Worm (Caenorhabditis elegans) whole organism, late embryonic: ENCODE data around the gene ZK616.5.

Experiments
- C08G9.2 ChIP-seq: sonication (generic microtip); optimal IDR thresholded peaks from 2 replicates; lab custom pipeline; 2016; ENCODE audit warnings: mild to moderate bottlenecking, missing genetic modification characterization, moderate library complexity, missing compliant biosample characterization
- F13H6.1 ChIP-seq: sonication (generic microtip); optimal IDR thresholded peaks from 2 replicates; lab custom pipeline; 2016; ENCODE audit warnings: missing genetic modification characterization, missing compliant biosample characterization
- K02D7.2 ChIP-seq: sonication (generic microtip); optimal IDR thresholded peaks from 2 replicates; lab custom pipeline; 2017; ENCODE audit warnings: mild to moderate bottlenecking, missing genetic modification characterization, missing compliant biosample characterization
- Y22D7AL.16 ChIP-seq: sonication (generic microtip); optimal IDR thresholded peaks from 2 replicates; lab custom pipeline; 2016; ENCODE audit warnings: missing genetic modification characterization, missing compliant biosample characterization
- ama-1 ChIP-seq: fragments of 150-350 bp; optimal IDR thresholded peaks from 2 replicates; lab custom pipeline; 2014
- ceh-18 ChIP-seq: sonication (generic microtip); optimal IDR thresholded peaks from 2 replicates; lab custom pipeline; 2016; ENCODE audit warnings: missing genetic modification characterization, missing compliant biosample characterization
- ceh-19 ChIP-seq: fragments of 200-800 bp; sonication (Bioruptor generic); optimal IDR thresholded peaks from 2 replicates; lab custom pipeline; 2018; ENCODE audit warnings: mild to moderate bottlenecking, missing genetic modification characterization, missing compliant biosample characterization
- ceh-24 ChIP-seq: sonication (generic microtip); optimal IDR thresholded peaks from 2 replicates; lab custom pipeline; 2016; ENCODE audit warnings: mild to moderate bottlenecking, missing genetic modification characterization, missing compliant biosample characterization
- ceh-31 ChIP-seq: sonication (generic microtip); optimal IDR thresholded peaks from 2 replicates; lab custom pipeline; 2016; ENCODE audit warnings: missing genetic modification characterization, missing compliant biosample characterization
- ceh-34 ChIP-seq: sonication (generic microtip); optimal IDR thresholded peaks from 2 replicates; lab custom pipeline; 2016; ENCODE audit warnings: mild to moderate bottlenecking, missing genetic modification characterization, missing compliant biosample characterization
- ceh-45 ChIP-seq: fragments of 200-800 bp; sonication (Bioruptor generic); IDR thresholded peaks from 2 replicates; pipeline ENCODE4 v1.3.6; 2022; ENCODE audit warnings: missing genetic modification reagents, missing genetic modification characterization, missing compliant biosample characterization
- ceh-6 ChIP-seq: fragments of 200-800 bp; sonication (Bioruptor generic); optimal IDR thresholded peaks from 2 replicates; lab custom pipeline; 2018; ENCODE audit warnings: mild to moderate bottlenecking, missing genetic modification characterization, missing compliant biosample characterization
- dve-1 ChIP-seq: sonication (generic microtip); optimal IDR thresholded peaks from 2 replicates; lab custom pipeline; 2017; ENCODE audit warnings: antibody characterized with exemption, mild to moderate bottlenecking, missing genetic modification characterization, missing compliant biosample characterization
- ets-4 ChIP-seq: sonication (generic microtip); optimal IDR thresholded peaks from 2 replicates; lab custom pipeline; 2016; ENCODE audit warnings: missing genetic modification characterization, missing compliant biosample characterization
- fax-1 ChIP-seq: sonication (generic microtip); optimal IDR thresholded peaks from 2 replicates; lab custom pipeline; 2016; ENCODE audit warnings: missing genotype, missing genetic modification characterization, missing compliant biosample characterization
- fkh-10 ChIP-seq: fragments of 150-350 bp; optimal IDR thresholded peaks from 2 replicates; lab custom pipeline; 2014; ENCODE audit warnings: missing biosample characterization, missing genetic modification reagents, missing genetic modification characterization
- fkh-6 ChIP-seq: sonication (generic microtip); optimal IDR thresholded peaks from 2 replicates; lab custom pipeline; 2016; ENCODE audit warnings: missing genetic modification characterization, missing compliant biosample characterization
- gmeb-2 ChIP-seq: sonication (generic microtip); optimal IDR thresholded peaks from 2 replicates; lab custom pipeline; 2016; ENCODE audit warnings: missing genetic modification characterization, inconsistent platforms, missing compliant biosample characterization
- hlh-13 ChIP-seq: fragments of 200-800 bp; sonication (Bioruptor generic); optimal IDR thresholded peaks from 2 replicates; lab custom pipeline; 2018; ENCODE audit warnings: mild to moderate bottlenecking, missing genetic modification characterization, missing compliant biosample characterization
- hlh-15 ChIP-seq: sonication (generic microtip); optimal IDR thresholded peaks from 2 replicates; lab custom pipeline; 2016; ENCODE audit warnings: missing genetic modification characterization, missing compliant biosample characterization
- hlh-30 ChIP-seq: sonication (generic microtip); optimal IDR thresholded peaks from 2 replicates; lab custom pipeline; 2017; ENCODE audit warnings: antibody characterized with exemption, missing genetic modification characterization, missing compliant biosample characterization; ENCODE audit not compliant: insufficient read depth
- hlh-6 ChIP-seq: sonication (generic microtip); optimal IDR thresholded peaks from 2 replicates; lab custom pipeline; 2016; ENCODE audit warnings: missing genotype, missing genetic modification characterization, missing compliant biosample characterization
- hlh-8 ChIP-seq: sonication (generic microtip); optimal IDR thresholded peaks from 2 replicates; lab custom pipeline; 2016; ENCODE audit warnings: missing genotype, missing genetic modification characterization, missing compliant biosample characterization
- lim-6 ChIP-seq: sonication (generic microtip); optimal IDR thresholded peaks from 2 replicates; lab custom pipeline; 2016; ENCODE audit warnings: missing genetic modification characterization, missing compliant biosample characterization
- lin-11 ChIP-seq: fragments of 200-800 bp; sonication (Bioruptor generic); optimal IDR thresholded peaks from 2 replicates; lab custom pipeline; 2018; ENCODE audit warnings: mild to moderate bottlenecking, missing genetic modification characterization, missing compliant biosample characterization
- mec-3 ChIP-seq: sonication (generic microtip); optimal IDR thresholded peaks from 2 replicates; lab custom pipeline; 2016; ENCODE audit warnings: borderline replicate concordance, missing genetic modification characterization, missing compliant biosample characterization
- nfya-1 ChIP-seq: sonication (generic microtip); optimal IDR thresholded peaks from 2 replicates; lab custom pipeline; 2017; ENCODE audit warnings: missing genetic modification characterization, mild to moderate bottlenecking, missing compliant biosample characterization, antibody characterized with exemption, moderate library complexity
- nhr-11 ChIP-seq: fragments of 150-350 bp; optimal IDR thresholded peaks from 2 replicates; lab custom pipeline; 2014; ENCODE audit warnings: missing biosample characterization, missing genetic modification characterization
- nhr-232 ChIP-seq: sonication (generic microtip); optimal IDR thresholded peaks from 2 replicates; lab custom pipeline; 2016; ENCODE audit warnings: missing genetic modification characterization, missing compliant biosample characterization
- odd-2 ChIP-seq: sonication (generic microtip); optimal IDR thresholded peaks from 2 replicates; lab custom pipeline; 2017; ENCODE audit warnings: antibody characterized with exemption, mild to moderate bottlenecking, missing genetic modification characterization, missing compliant biosample characterization
- pag-3 ChIP-seq: sonication (generic microtip); optimal IDR thresholded peaks from 2 replicates; lab custom pipeline; 2016; ENCODE audit warnings: missing compliant biosample characterization, missing genetic modification characterization, borderline replicate concordance
- pqm-1 ChIP-seq: sonication (generic microtip); optimal IDR thresholded peaks from 2 replicates; lab custom pipeline; 2016; ENCODE audit warnings: missing genetic modification characterization, missing compliant biosample characterization
- pros-1 ChIP-seq: fragments of 150-350 bp; optimal IDR thresholded peaks from 2 replicates; lab custom pipeline; 2014; ENCODE audit warnings: missing biosample characterization, missing genetic modification reagents, missing genetic modification characterization
- ref-2 ChIP-seq: sonication (generic microtip); optimal IDR thresholded peaks from 2 replicates; lab custom pipeline; 2016; ENCODE audit warnings: missing genetic modification characterization, missing compliant biosample characterization
- rnt-1 ChIP-seq: sonication (generic microtip); optimal IDR thresholded peaks from 2 replicates; lab custom pipeline; 2016; ENCODE audit warnings: missing genetic modification characterization, missing compliant biosample characterization
- sox-4 ChIP-seq: sonication (generic microtip); optimal IDR thresholded peaks from 2 replicates; lab custom pipeline; 2017; ENCODE audit warnings: mild to moderate bottlenecking, missing genetic modification characterization, inconsistent platforms, missing compliant biosample characterization
- syd-9 ChIP-seq: sonication (generic microtip); optimal IDR thresholded peaks from 2 replicates; lab custom pipeline; 2016; ENCODE audit warnings: mild to moderate bottlenecking, missing genetic modification characterization, moderate library complexity, missing compliant biosample characterization
- ttx-3 ChIP-seq: sonication (generic microtip); optimal IDR thresholded peaks from 2 replicates; lab custom pipeline; 2016; ENCODE audit warnings: missing genetic modification reagents, missing genetic modification characterization, missing compliant biosample characterization
- unc-42 ChIP-seq: sonication (generic microtip); optimal IDR thresholded peaks from 2 replicates; lab custom pipeline; 2016; ENCODE audit warnings: missing genotype, missing genetic modification characterization, missing compliant biosample characterization
- ztf-16 ChIP-seq: sonication (generic microtip); optimal IDR thresholded peaks from 2 replicates; lab custom pipeline; 2017; ENCODE audit warnings: missing genetic modification characterization, missing compliant biosample characterization

The ZK616.5 gene

ce11 chrIV:5397539-5397938 is 5.8 kb downstream of the ZK616.5 start, which contains the start of gene ZK616.2:
Gene ZK616.2 (plus strand): TSS chrIV:5397839.
- TF ChIP-seq hlh-8 (no peak), nfya-1 (tag; lab: Kevin White, UChicago) (no peak), pqm-1 (tag; lab: Kevin White, UChicago) (no peak), ceh-34 (tag; lab: Kevin White, UChicago) (no peak), syd-9 (tag; lab: Kevin White, UChicago) (no peak), fkh-10 (GFP tag; lab: Kevin White, UChicago) (no peak)

ce11 chrIV:5400609-5401008 is 8.9 kb downstream of the ZK616.5 start, which contains the start of gene ZK616.1:
Gene ZK616.1 (plus strand): TSS chrIV:5400909.
- no peak for TF ChIP-seq hlh-6 (tag; lab: Kevin White, UChicago)
- no peak for TF ChIP-seq hlh-15 (tag; lab: Kevin White, UChicago)
- no peak for TF ChIP-seq lim-6 (tag; lab: Kevin White, UChicago)
- no peak for TF ChIP-seq nhr-232 (tag; lab: Kevin White, UChicago)
- TF ChIP-seq gmeb-2 (tag; lab: Kevin White, UChicago): no peak
- TF ChIP-seq hlh-30 (tag; lab: Kevin White, UChicago): no peak
- no peak for TF ChIP-seq F13H6.1 (tag; lab: Kevin White, UChicago)
- TF ChIP-seq syd-9 (tag; lab: Kevin White, UChicago): no peak
- no peak for TF ChIP-seq ref-2 (tag; lab: Kevin White, UChicago)
- no peak for TF ChIP-seq ceh-18 (tag; lab: Kevin White, UChicago)
- TF ChIP-seq fax-1: no peak
- TF ChIP-seq ceh-19 (GFP tag; lab: Kevin White, UChicago): no peak
- no peak for TF ChIP-seq pros-1 (tag; lab: Kevin White, UChicago)
- no peak for TF ChIP-seq ztf-16 (tag; lab: Kevin White, UChicago)
- no peak for TF ChIP-seq pqm-1 (tag; lab: Kevin White, UChicago)
- no peak for TF ChIP-seq odd-2
- no peak for TF ChIP-seq unc-42 (tag; lab: Kevin White, UChicago)
- no peak for TF ChIP-seq ceh-31
- TF ChIP-seq ets-4 (tag; lab: Kevin White, UChicago): no peak
- no peak for TF ChIP-seq hlh-13 (GFP tag; lab: Kevin White, UChicago)
- TF ChIP-seq, all 69 proteins: peak for 0

ce11 chrIV:5405345-5405744 is 13.6 kb downstream of the ZK616.5 start, which contains the start of gene ZK616.61:
Gene ZK616.61 (plus strand): TSS chrIV:5405645.
- no peak for TF ChIP-seq nhr-11 (tag; lab: Kevin White, UChicago)
- no peak for TF ChIP-seq pag-3 (tag; lab: Kevin White, UChicago)
- no peak for TF ChIP-seq C08G9.2 (tag; lab: Kevin White, UChicago)
- no peak for TF ChIP-seq syd-9 (tag; lab: Kevin White, UChicago)
- no peak for TF ChIP-seq ceh-6 (GFP tag; lab: Kevin White, UChicago)
- TF ChIP-seq lin-11 (tag; lab: Kevin White, UChicago): no peak
- no peak for TF ChIP-seq ceh-24 (tag; lab: Kevin White, UChicago)
- no peak for TF ChIP-seq ama-1 (lab: Kevin White, UChicago)
- no peak for TF ChIP-seq nhr-232 (tag; lab: Kevin White, UChicago)
- TF ChIP-seq hlh-8: no peak
- TF ChIP-seq ttx-3 (tag; lab: Kevin White, UChicago): no peak

- TF ChIP-seq hlh-15 (tag; lab: Kevin White, UChicago) (no peak), mec-3 (tag; lab: Kevin White, UChicago) (no peak), fkh-6 (no peak), K02D7.2 (tag; lab: Kevin White, UChicago) (no peak), odd-2 (no peak), ceh-6 (GFP tag; lab: Kevin White, UChicago) (no peak), ceh-45 (GFP tag; lab: Robert Waterston, UW) (no peak), hlh-8 (no peak), hlh-13 (GFP tag; lab: Kevin White, UChicago) (no peak), sox-4 (no peak), Y22D7AL.16 (no peak), dve-1 (tag; lab: Kevin White, UChicago) (no peak), rnt-1 (tag; lab: Kevin White, UChicago) (no peak)
Observed at ce11 chrIV:5409112-5409511, 17.4 kb downstream of the ZK616.5 start.
